Fruit fly (Drosophila melanogaster): ENCODE results near the gene Zip99C.

Zip99C gene

dm6 chr3R:29859763-29860162 lies 8.9 kb downstream of the Zip99C start:
- TF ChIP-seq Clk (GFP tag; optimal IDR thresholded peaks at IDR 0.05) (no peak), Crg-1 (GFP tag; optimal IDR thresholded peaks at IDR 0.05) (no peak), CG7045 (GFP tag; optimal IDR thresholded peaks at IDR 0.05) (no peak), CG12768 (GFP tag; optimal IDR thresholded peaks at IDR 0.05) (no peak), cic (GFP tag; optimal IDR thresholded peaks at IDR 0.05) (peak; percentile 8), CG11617 (GFP tag; optimal IDR thresholded peaks at IDR 0.05) (peak; percentile 32), ovo (GFP tag; optimal IDR thresholded peaks at IDR 0.05) (no peak), tj (GFP tag; optimal IDR thresholded peaks at IDR 0.05) (no peak), cnc (optimal IDR thresholded peaks at IDR 0.05) (no peak), bab1 (GFP tag; optimal IDR thresholded peaks at IDR 0.05) (peak; percentile 56), Mnt (GFP tag; optimal IDR thresholded peaks at IDR 0.05) (peak; percentile 46), Hr96 (GFP tag; optimal IDR thresholded peaks at IDR 0.05) (no peak), CG1620 (GFP tag; optimal IDR thresholded peaks at IDR 0.05) (no peak), CG14711 (tag; optimal IDR thresholded peaks at IDR 0.05) (no peak), CG7101 (tag; optimal IDR thresholded peaks at IDR 0.05) (peak; percentile 45), CG33017 (tag; optimal IDR thresholded peaks at IDR 0.05) (peak; percentile 4), pad (GFP tag; optimal IDR thresholded peaks at IDR 0.05) (peak; percentile 0), toe (GFP tag; optimal IDR thresholded peaks at IDR 0.05) (no peak), kay (GFP tag; ENCODE audit: borderline replicate concordance) (no peak), CG5204 (GFP tag; optimal IDR thresholded peaks at IDR 0.05) (no peak)

- TF ChIP-seq Mnt (GFP tag; optimal IDR thresholded peaks at IDR 0.05) (peak; percentile 49), kay (GFP tag; ENCODE audit: borderline replicate concordance) (no peak)
Measured at dm6 chr3R:29858806-29859205, 9.9 kb downstream of the Zip99C start, which contains the start of gene CG7824. Gene CG7824 (minus strand): TSS chr3R:29858936.

- TF ChIP-seq Mnt (GFP tag; optimal IDR thresholded peaks at IDR 0.05), result peak; percentile 42
- TF ChIP-seq ovo (GFP tag; optimal IDR thresholded peaks at IDR 0.05), result no peak
- peak; percentile 22 for TF ChIP-seq bab1 (GFP tag; optimal IDR thresholded peaks at IDR 0.05)
Measured at dm6 chr3R:29857228-29857627, 11.5 kb downstream of the Zip99C start, which contains the start of gene dgt1. Gene dgt1 (minus strand): TSS chr3R:29857491.

dm6 chr3R:29847126-29847525 lies 21.6 kb downstream of the Zip99C start:
- TF ChIP-seq Mnt (GFP tag; optimal IDR thresholded peaks at IDR 0.05) (no peak), pad (GFP tag; optimal IDR thresholded peaks at IDR 0.05) (no peak), CG7101 (tag; optimal IDR thresholded peaks at IDR 0.05) (no peak), bab1 (GFP tag; optimal IDR thresholded peaks at IDR 0.05) (no peak), cic (GFP tag; optimal IDR thresholded peaks at IDR 0.05) (no peak), cnc (optimal IDR thresholded peaks at IDR 0.05) (no peak)

- TF ChIP-seq pad (GFP tag; optimal IDR thresholded peaks at IDR 0.05), result no peak
- no peak for TF ChIP-seq kay (GFP tag; ENCODE audit: borderline replicate concordance)
- no peak for TF ChIP-seq toe (GFP tag; optimal IDR thresholded peaks at IDR 0.05)
- TF ChIP-seq CG5204 (GFP tag; optimal IDR thresholded peaks at IDR 0.05), result no peak
- no peak for TF ChIP-seq CG33017 (tag; optimal IDR thresholded peaks at IDR 0.05)
- no peak for TF ChIP-seq Crg-1 (GFP tag; optimal IDR thresholded peaks at IDR 0.05)
- TF ChIP-seq tj (GFP tag; optimal IDR thresholded peaks at IDR 0.05), result peak; percentile 46
- no peak for TF ChIP-seq Hr96 (GFP tag; optimal IDR thresholded peaks at IDR 0.05)
- TF ChIP-seq Clk (GFP tag; optimal IDR thresholded peaks at IDR 0.05), result no peak
- TF ChIP-seq Mnt (GFP tag; optimal IDR thresholded peaks at IDR 0.05), result no peak
- TF ChIP-seq ovo (GFP tag; optimal IDR thresholded peaks at IDR 0.05), result peak; percentile 5
- no peak for TF ChIP-seq CG14711 (tag; optimal IDR thresholded peaks at IDR 0.05)
- no peak for TF ChIP-seq CG12768 (GFP tag; optimal IDR thresholded peaks at IDR 0.05)
Measured at dm6 chr3R:29841293-29841791, 27.4 kb downstream of the Zip99C start, which contains the start of gene Cad99C. Gene Cad99C (plus strand): TSS chr3R:29841657.

dm6 chr3R:29839707-29840311 lies 28.9 kb downstream of the Zip99C start:
- TF ChIP-seq bab1 (GFP tag; optimal IDR thresholded peaks at IDR 0.05), result peak; percentile 56
- no peak for TF ChIP-seq CG1620 (GFP tag; optimal IDR thresholded peaks at IDR 0.05)
- peak; percentile 95 for TF ChIP-seq tj (GFP tag; optimal IDR thresholded peaks at IDR 0.05)

- TF ChIP-seq bab1 (GFP tag; optimal IDR thresholded peaks at IDR 0.05), result no peak
- no peak for TF ChIP-seq cnc (optimal IDR thresholded peaks at IDR 0.05)
- TF ChIP-seq kay (GFP tag; ENCODE audit: borderline replicate concordance), result no peak
- TF ChIP-seq CG33017 (tag; optimal IDR thresholded peaks at IDR 0.05), result no peak
- TF ChIP-seq CG14711 (tag; optimal IDR thresholded peaks at IDR 0.05), result no peak
- no peak for TF ChIP-seq Clk (GFP tag; optimal IDR thresholded peaks at IDR 0.05)
- no peak for TF ChIP-seq Mnt (GFP tag; optimal IDR thresholded peaks at IDR 0.05)
- no peak for TF ChIP-seq Crg-1 (GFP tag; optimal IDR thresholded peaks at IDR 0.05)
- no peak for TF ChIP-seq Hr96 (GFP tag; optimal IDR thresholded peaks at IDR 0.05)
- TF ChIP-seq CG11617 (GFP tag; optimal IDR thresholded peaks at IDR 0.05), result no peak
- no peak for TF ChIP-seq CG5204 (GFP tag; optimal IDR thresholded peaks at IDR 0.05)
- TF ChIP-seq CG7101 (tag; optimal IDR thresholded peaks at IDR 0.05), result no peak
- TF ChIP-seq toe (GFP tag; optimal IDR thresholded peaks at IDR 0.05), result no peak
- no peak for TF ChIP-seq cic (GFP tag; optimal IDR thresholded peaks at IDR 0.05)
- no peak for TF ChIP-seq pad (GFP tag; optimal IDR thresholded peaks at IDR 0.05)
- no peak for TF ChIP-seq CG1620 (GFP tag; optimal IDR thresholded peaks at IDR 0.05)
- TF ChIP-seq ovo (GFP tag; optimal IDR thresholded peaks at IDR 0.05), result no peak
Measured at dm6 chr3R:29838751-29839150, 29.9 kb downstream of the Zip99C start.
